Fruit fly (Drosophila melanogaster) S2 (cell line): Measurements from ENCODE around the gene Dsp1.

Experiments
- CG8478 ChIP-seq: fragments of >200 bp; optimal IDR thresholded peaks from 2 replicates; lab custom pipeline; 2018
- CTCF ChIP-seq, 2 experiments: fragments of >200 bp; optimal IDR thresholded peaks; 2 replicates each; lab custom pipeline; 2018

The Dsp1 gene

DNA sequence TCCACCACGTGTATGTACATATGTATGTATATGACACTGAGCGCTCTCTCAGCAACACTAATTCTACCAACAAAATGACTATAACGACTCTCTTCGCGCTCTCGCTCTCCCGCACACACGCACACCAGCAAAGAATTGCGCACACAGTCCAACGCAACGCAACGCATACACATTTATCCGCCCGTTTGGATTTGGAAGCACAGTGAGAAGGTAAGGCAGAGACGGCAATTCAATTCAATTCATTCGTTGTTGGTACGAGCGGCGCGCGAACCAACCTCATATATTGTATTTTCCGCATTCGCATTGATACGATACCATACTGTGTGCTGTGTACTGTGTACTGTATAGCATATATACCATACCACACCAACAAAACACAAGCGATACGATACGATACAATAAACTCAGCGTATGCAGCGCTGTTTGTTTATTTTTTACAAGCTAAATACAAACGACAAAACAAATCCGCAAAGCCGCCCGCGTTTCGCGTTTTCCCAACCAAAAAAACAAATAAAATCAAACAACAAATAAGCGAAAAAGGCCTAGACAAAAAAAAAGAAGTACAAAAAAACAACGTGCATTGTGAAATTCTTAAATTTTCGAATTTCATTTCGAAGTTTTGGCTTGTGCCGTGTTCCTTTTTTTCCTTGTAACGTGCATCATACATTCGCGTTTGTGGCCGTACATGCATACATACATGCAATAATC, at the start of gene Dsp1, which contains the start of gene CG9921:
Gene Dsp1 (plus strand): TSS at position 179 of the 708 bp plus-strand sequence.
Gene CG9921 (minus strand): TSS at position 167 of the 708 bp plus-strand sequence.
- TF ChIP-seq CTCF (optimal IDR thresholded peaks at IDR 0.05; lab: Kevin White, UChicago) = no peak
- no peak for TF ChIP-seq CG8478 (lab: Kevin White, UChicago)

dm6 chrX:16285186-16285585, 48.2 kb upstream of the Dsp1 start:
- TF ChIP-seq CG8478 (lab: Kevin White, UChicago) = no peak
- no peak for TF ChIP-seq CTCF (optimal IDR thresholded peaks at IDR 0.05; lab: Kevin White, UChicago)

dm6 chrX:16286083-16286666, 47.2 kb upstream of the Dsp1 start, which contains the start of gene UQCR-14:
Gene UQCR-14, plus strand, starts transcription at chrX:16286288.
- TF ChIP-seq CG8478 (lab: Kevin White, UChicago) (no peak), CTCF (optimal IDR thresholded peaks at IDR 0.05; lab: Kevin White, UChicago) (peak in 1 of 2 experiments; percentile 7)

- TF ChIP-seq CTCF (optimal IDR thresholded peaks at IDR 0.05; lab: Kevin White, UChicago) = no peak
- no peak for TF ChIP-seq CG8478 (lab: Kevin White, UChicago)
These were observed 44.9 kb upstream of the Dsp1 start, which contains the start of the genes CG32576 and caz for dm6 chrX:16288492-16288964. Gene CG32576, minus strand, starts transcription at chrX:16288533. Gene caz, plus strand, starts transcription at chrX:16288810.

dm6 chrX:16288999-16289398, 44.4 kb upstream of the Dsp1 start:
- TF ChIP-seq CG8478 (lab: Kevin White, UChicago) (no peak), CTCF (optimal IDR thresholded peaks at IDR 0.05; lab: Kevin White, UChicago) (no peak)

dm6 chrX:16292646-16293045, 40.8 kb upstream of the Dsp1 start:
- no peak for TF ChIP-seq CG8478 (lab: Kevin White, UChicago)
- TF ChIP-seq CTCF (optimal IDR thresholded peaks at IDR 0.05; lab: Kevin White, UChicago) = no peak

dm6 chrX:16296423-16297292, 36.8 kb upstream of the Dsp1 start, which contains the start of gene CG3632:
Gene CG3632, plus strand, starts transcription at chrX:16296671.
- TF ChIP-seq CG8478 (lab: Kevin White, UChicago) (no peak), CTCF (optimal IDR thresholded peaks at IDR 0.05; lab: Kevin White, UChicago) (no peak)

- TF ChIP-seq CTCF (optimal IDR thresholded peaks at IDR 0.05; lab: Kevin White, UChicago) = no peak
- TF ChIP-seq CG8478 (lab: Kevin White, UChicago) = no peak
These were observed 35.8 kb upstream of the Dsp1 start, which contains the start of gene ERp44 for dm6 chrX:16297618-16298017. Gene ERp44, minus strand, starts transcription at chrX:16297718.

- no peak for TF ChIP-seq CTCF (optimal IDR thresholded peaks at IDR 0.05; lab: Kevin White, UChicago)
- TF ChIP-seq CG8478 (lab: Kevin White, UChicago) = no peak
These were observed 29.8 kb upstream of the Dsp1 start, which contains the start of gene CG3679 for dm6 chrX:16303636-16304035. Gene CG3679, plus strand, starts transcription at chrX:16303870.

- TF ChIP-seq CTCF (optimal IDR thresholded peaks at IDR 0.05; lab: Kevin White, UChicago) (no peak), CG8478 (lab: Kevin White, UChicago) (no peak)
These were observed 25.0 kb upstream of the Dsp1 start, which contains the start of gene Had1 for dm6 chrX:16308310-16308918. Gene Had1, minus strand, starts transcription at chrX:16308667.

dm6 chrX:16308953-16309352, 24.5 kb upstream of the Dsp1 start:
- TF ChIP-seq CTCF (optimal IDR thresholded peaks at IDR 0.05; lab: Kevin White, UChicago) = no peak
- TF ChIP-seq CG8478 (lab: Kevin White, UChicago) = no peak

DNA sequence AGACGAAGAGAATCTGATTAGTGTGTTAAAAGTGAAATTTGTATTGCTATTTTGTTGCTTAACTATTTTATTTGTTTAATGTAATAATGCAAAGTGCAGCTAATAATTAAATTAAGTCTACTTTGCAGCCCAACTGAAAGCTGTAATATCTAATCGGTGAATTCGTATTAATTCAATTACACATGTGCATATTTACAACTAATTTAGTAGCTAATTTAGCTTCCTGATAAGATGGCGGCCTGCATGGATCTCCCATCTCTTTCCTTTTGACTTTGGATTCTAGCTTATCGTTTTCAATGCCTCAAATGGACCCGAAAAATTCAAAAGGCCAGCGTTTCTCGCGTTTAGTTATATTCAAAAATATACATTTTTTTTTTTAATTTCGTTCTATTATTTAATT, 23.6 kb upstream of the Dsp1 start:
- TF ChIP-seq CTCF (optimal IDR thresholded peaks at IDR 0.05; lab: Kevin White, UChicago) = no peak
- TF ChIP-seq CG8478 (lab: Kevin White, UChicago) = no peak

dm6 chrX:16313078-16313875, 20.1 kb upstream of the Dsp1 start, which contains the start of the genes CG9915 and SWIP:
Gene CG9915, minus strand, starts transcription at chrX:16313138.
Gene SWIP, plus strand, starts transcription at chrX:16313709.
- TF ChIP-seq CTCF (optimal IDR thresholded peaks at IDR 0.05; lab: Kevin White, UChicago) (no peak), CG8478 (lab: Kevin White, UChicago) (no peak)
